Fruit fly (Drosophila melanogaster) whole organism: ENCODE results near the gene galla-2.
A peak's percentile ranks its signal among the peaks of the same experiment; 100 is the strongest.

Experiments used
- CG8478 ChIP-seq: fragments of >200 bp; optimal IDR thresholded peaks from 2 replicates; lab custom pipeline; 2018; ENCODE audit warnings: inconsistent platforms
- Dll ChIP-seq: fragments of >200 bp; optimal IDR thresholded peaks from 2 replicates; lab custom pipeline; 2017
- EcR ChIP-seq, 2 experiments: fragments of >200 bp; optimal IDR thresholded peaks; 2 replicates each; lab custom pipeline; 2017; ENCODE audit warnings: missing biosample characterization in 2 of 2, missing genetic modification characterization in 2 of 2, missing genetic modification reagents in 2 of 2
- pan ChIP-seq: fragments of >200 bp; optimal IDR thresholded peaks from 2 replicates; lab custom pipeline; 2017
- psq ChIP-seq: fragments of >200 bp; optimal IDR thresholded peaks from 2 replicates; lab custom pipeline; 2017
- usp ChIP-seq: fragments of >200 bp; optimal IDR thresholded peaks from 2 replicates; lab custom pipeline; 2017; ENCODE audit warnings: missing biosample characterization, missing genetic modification characterization, mixed read lengths

galla-2 gene

DNA sequence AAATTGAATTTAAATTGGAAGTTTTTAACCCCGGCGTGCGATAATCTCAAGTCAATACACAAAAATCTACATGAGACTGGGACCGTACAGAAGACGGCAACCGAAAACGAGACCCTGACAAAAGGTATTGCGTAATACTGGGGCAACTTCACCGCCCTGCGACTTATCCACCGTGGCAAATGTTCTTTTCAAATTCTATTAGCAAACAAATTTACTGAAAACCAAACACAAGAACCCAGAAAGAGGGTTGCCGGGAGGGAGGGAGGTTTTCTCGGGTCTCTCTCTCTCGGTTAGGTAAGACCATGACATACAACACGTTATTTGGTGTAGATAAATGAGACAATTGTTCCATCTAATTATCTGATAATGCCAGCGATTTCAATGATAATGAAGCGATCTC is 36.9 kb upstream of the galla-2 start:
- no peak for TF ChIP-seq CG8478 (lab: Kevin White, UChicago)
- TF ChIP-seq usp, result no peak
- TF ChIP-seq Dll, result no peak
- TF ChIP-seq psq, result no peak
- TF ChIP-seq EcR (GFP tag; optimal IDR thresholded peaks at IDR 0.05; lab: Kevin White, UChicago), result no peak
- no peak for TF ChIP-seq pan (lab: Kevin White, UChicago)

DNA sequence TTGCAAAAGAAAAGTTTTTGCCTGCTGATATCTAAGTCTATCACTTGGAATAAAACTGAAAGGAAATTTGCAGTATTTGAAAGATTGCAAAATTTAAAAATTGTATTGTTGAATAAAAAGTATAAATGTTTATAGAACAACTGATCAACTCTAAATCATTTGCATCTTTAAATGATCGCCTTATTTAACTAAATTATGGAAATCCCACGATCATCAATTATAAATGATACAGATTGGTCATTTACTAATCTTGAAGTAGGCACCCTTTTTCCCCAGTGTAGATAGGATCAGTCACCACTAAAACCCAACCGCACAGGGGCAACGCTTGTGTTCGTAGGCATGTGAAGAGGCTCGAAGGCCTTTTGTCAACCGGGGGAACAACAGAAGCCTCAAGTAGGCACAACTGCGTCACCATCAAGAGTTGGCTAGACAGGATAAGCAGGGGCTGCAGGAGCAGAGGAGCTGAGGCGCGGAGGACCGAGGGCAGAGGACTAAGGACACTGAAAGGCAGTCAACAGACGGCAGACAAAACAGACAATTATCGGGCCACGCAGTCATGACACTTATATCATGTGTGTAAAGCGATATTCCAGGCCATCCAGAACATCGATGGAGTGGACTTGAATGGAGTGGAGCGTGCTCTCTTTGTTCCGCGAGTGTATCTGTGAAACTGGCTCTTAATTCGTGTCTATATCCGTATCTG is 34.7 kb upstream of the galla-2 start:
- TF ChIP-seq usp, result no peak
- TF ChIP-seq pan (lab: Kevin White, UChicago), result peak; percentile 26
- TF ChIP-seq psq, result no peak

DNA sequence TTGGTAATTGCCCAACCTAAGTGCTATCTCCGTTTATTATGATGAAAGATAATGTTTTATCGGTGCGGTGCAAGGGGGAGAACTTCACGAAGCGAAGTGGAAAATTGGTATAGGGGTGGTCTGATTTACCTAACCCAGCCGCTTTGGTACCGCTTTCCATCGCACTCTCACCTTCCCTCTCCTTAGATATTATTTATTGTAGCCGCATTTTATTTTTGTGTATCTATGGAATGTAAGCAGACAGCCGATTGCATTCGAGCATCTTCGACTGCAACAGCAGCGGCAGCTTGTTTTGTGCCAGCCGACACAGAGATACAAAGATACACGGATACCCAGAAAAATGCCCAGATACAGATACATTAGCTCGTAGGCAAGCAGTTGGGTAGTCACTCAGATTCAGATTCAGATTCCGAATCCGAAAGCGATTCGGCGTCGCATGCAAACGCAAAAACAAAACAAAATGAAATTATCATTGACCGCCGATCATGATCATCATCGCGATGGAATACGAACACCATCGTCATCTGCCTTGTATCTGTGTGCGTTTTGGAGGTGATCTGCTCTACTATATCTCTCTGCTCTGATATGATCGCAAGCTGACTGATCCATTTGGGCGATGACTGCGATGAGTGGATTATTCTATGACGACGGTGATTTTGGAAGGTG is 33.8 kb upstream of the galla-2 start:
- TF ChIP-seq CG8478 (lab: Kevin White, UChicago), result no peak
- no peak for TF ChIP-seq pan (lab: Kevin White, UChicago)
- TF ChIP-seq EcR (GFP tag; optimal IDR thresholded peaks at IDR 0.05; lab: Kevin White, UChicago), result no peak
- no peak for TF ChIP-seq Dll

DNA sequence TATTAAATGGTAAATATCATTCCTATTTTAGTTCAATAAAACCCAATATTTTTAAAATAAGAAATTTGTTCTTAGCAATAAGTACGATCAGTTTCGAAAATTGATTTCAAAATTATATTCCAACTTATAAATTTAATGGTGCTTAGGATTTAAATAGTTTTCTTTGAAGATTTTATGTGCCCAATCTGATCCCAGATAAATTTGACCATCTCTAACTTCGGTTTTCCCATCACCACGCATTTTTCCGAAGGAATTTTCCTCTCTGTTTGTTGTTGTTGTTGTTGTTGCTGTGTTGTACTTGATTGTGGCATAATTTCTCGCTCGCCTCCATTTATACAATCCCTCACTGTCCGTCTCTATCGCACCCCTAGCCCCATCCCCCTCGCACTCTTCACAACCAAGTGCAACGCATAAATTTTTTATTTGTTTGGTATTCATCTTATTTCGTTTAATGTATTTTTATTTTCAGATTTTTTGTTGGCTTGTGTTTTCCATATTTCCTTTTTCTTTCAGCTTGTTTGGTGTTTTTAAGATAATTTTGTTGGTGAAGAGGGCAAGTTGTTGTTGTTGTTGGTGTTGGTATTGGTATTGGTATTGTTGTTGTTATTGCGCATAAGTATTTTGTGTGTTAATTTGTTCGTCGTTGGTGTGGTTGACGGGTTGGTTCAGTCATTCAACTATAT is 32.9 kb upstream of the galla-2 start:
- TF ChIP-seq Dll (no peak), psq (no peak), CG8478 (lab: Kevin White, UChicago) (no peak), usp (no peak), EcR (GFP tag; optimal IDR thresholded peaks at IDR 0.05; lab: Kevin White, UChicago) (no peak), pan (lab: Kevin White, UChicago) (no peak)

DNA sequence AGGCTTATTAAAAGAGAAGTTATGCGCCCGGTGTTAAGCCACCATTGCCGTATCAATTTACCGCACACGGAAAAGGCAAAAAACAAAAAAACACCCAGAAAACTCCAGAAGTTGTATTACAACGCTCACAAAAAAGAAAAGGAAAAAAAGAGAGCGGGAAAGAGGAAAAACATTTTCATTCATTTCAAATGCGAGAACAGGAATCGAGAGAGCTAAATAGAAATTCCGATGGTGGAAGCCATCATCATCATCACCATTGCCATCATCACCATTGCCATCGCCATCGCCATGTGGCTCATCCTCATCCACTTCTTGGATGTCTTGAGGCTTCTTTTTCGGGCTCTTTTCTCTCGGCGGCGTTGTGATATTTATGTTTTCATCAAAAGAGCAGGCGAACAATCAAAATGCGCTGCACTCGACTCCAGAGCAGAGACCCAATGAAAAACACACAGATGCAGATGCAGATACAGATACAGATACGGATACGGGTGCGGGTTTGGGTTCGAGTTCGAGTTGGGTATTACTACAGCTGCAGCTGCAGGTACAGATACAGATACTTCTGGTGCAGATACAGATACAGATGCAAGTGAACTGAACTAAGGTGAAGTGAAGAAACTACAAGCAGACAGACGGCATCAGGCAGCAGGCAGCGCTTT is 31.5 kb upstream of the galla-2 start:
- no peak for TF ChIP-seq psq
- TF ChIP-seq Dll, result no peak
- TF ChIP-seq CG8478 (lab: Kevin White, UChicago), result no peak
- peak in 1 of 2 experiments; percentile 63 for TF ChIP-seq EcR (GFP tag; optimal IDR thresholded peaks at IDR 0.05; lab: Kevin White, UChicago)
- TF ChIP-seq pan (lab: Kevin White, UChicago), result no peak

DNA sequence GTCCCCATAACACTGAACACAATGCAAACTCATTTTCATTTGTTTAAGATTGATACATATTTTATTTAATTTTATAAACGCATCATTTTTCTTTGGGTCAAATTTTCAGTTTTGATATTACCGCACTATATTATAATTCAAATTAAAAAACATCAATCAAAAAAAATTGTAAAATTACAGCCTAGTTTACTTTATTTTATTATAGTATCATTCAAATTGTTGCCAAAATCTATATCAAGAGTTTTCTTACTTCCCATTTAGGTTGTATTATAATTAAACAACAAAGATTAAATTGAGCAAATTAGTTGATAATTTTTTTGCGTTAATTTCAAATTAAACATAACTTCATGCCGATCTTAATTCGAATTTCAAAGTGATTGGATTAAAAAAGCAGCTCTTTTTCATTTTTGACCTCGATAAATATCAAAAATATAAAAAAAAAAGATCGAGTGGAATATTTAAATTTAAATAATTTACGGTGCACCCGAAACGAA is 30.8 kb upstream of the galla-2 start:
- TF ChIP-seq EcR (GFP tag; optimal IDR thresholded peaks at IDR 0.05; lab: Kevin White, UChicago) (no peak), CG8478 (lab: Kevin White, UChicago) (no peak), pan (lab: Kevin White, UChicago) (no peak), psq (no peak), usp (no peak), Dll (no peak)

DNA sequence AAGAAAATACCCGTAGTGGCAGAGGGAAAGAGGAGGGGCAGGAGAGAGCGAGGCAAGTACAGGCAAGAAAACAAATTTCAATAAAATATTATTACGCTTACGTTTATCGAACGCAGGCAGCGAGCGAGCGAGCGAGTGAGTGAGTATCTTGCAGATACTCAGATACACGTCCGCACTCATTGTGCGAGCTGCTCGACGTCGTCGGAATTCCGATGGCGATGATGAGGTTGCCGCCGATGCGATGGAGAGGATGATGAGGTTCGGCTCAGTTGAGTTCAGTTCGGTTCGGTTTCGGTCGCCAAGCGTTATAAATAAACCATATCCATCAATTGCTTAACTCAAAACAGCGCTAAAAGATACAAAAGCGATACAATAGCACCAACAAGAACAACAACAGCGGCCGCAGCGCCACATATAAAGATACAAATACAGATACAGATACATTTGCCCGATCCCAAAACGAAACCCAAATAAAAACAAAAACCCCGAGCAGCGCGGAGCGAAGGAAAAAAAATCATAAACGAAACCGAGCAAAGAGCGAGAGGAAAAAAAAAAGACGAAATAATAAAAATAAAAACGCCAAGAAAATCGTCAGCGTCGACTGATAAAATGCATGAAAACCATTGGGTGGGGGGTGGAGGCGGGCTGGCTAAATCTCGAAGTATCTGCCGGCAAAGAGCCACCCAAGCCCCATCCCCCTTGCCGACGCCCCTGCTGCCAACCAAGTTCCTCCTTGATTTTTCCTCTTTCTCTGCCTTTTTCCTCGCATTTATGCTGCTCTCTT is 30.2 kb upstream of the galla-2 start:
- no peak for TF ChIP-seq psq
- no peak for TF ChIP-seq CG8478 (lab: Kevin White, UChicago)
- TF ChIP-seq usp, result no peak
- TF ChIP-seq Dll, result no peak
- TF ChIP-seq EcR (GFP tag; optimal IDR thresholded peaks at IDR 0.05; lab: Kevin White, UChicago), result peak in 1 of 2 experiments; percentile 22
- no peak for TF ChIP-seq pan (lab: Kevin White, UChicago)

DNA sequence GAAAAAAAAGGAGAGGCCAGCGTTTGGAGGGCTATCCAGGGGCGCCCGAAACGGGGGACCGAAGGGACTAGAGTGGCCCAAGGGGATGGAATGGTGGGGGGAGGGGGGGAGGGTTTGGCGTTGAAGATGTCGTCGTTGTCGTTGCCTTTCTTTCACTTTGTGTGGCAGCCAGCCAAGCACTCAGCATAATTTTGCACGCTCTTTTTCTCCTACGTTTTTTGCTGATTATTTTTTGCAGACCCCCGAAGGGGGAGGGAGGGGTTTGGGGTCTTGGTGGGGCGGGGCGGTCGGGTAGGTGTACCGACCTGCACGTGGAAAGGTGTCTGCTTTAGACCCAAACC is 29.6 kb upstream of the galla-2 start:
- TF ChIP-seq Dll, result no peak
- peak in 1 of 2 experiments; percentile 19 for TF ChIP-seq EcR (GFP tag; optimal IDR thresholded peaks at IDR 0.05; lab: Kevin White, UChicago)

DNA sequence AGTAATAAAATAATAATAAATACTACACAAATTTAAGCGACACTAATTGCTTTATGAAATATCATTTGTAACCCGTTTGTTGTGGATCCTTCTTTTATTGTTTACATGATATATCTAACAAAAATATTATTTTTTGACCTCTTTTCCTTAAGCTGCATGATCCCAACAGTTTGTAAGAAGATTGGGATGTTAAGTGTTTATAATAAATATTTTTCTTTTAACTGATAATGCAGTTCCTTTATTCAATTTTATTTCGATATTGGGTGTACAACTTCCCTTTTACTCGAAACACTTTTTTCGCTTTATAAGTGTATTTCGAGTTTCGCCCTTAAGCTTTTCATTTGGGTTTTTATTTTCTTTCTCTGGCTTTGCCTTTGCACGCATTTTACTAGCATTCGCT is 29.1 kb upstream of the galla-2 start:
- TF ChIP-seq Dll, result no peak
- no peak for TF ChIP-seq pan (lab: Kevin White, UChicago)
- TF ChIP-seq psq, result no peak
- no peak for TF ChIP-seq usp
- TF ChIP-seq CG8478 (lab: Kevin White, UChicago), result no peak

DNA sequence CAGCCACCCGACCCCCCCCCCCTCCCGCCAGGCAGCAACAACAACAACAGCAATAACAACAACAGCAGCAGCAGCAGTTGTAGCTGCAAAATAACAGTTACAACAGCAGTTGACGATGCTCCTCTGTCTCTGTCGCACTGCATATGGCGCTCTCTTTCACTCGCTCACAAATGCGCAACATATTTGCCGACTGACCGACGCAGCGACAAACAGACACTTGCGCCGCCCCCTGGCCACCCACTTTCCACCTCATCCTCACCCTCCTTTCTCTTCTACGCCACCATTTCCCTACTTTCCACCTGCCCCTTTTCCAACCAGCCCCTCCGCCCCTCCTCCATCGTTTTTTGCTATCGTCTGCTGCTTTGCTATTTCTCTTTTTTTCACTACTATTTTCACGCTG is 28.7 kb upstream of the galla-2 start:
- TF ChIP-seq CG8478 (lab: Kevin White, UChicago) (no peak), usp (no peak), Dll (no peak), EcR (GFP tag; optimal IDR thresholded peaks at IDR 0.05; lab: Kevin White, UChicago) (no peak), psq (no peak), pan (lab: Kevin White, UChicago) (no peak)

DNA sequence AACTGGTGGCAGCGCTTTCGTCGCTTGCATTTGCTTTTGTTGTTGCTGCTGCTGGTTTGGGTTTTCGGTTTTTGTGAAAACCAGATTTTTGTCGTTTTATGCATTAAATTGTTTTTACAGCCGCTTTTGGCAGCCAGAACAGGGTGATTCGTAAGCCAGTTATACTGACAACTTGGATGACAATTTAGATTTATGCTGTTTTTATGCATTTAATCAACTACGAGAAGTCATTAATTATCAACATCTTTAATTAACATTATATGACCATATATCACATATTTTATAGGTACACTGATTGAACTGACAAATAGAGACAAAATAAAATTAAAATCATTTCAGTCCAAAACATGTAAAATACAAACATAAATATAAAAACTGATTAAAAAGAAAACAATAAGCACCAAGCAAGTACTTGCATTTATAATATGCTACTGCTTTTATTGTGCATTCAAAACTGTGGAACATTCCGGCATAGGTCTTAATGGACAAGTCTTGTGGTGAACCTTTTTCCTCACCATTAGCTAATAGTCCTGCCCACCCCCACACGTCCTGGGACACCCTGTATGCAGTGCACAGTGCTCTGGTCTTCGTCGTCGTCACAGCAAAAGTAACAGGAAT is 27.8 kb upstream of the galla-2 start:
- TF ChIP-seq psq, result no peak
- no peak for TF ChIP-seq EcR (GFP tag; optimal IDR thresholded peaks at IDR 0.05; lab: Kevin White, UChicago)
- TF ChIP-seq usp, result no peak
- TF ChIP-seq Dll, result no peak
- TF ChIP-seq pan (lab: Kevin White, UChicago), result no peak
- TF ChIP-seq CG8478 (lab: Kevin White, UChicago), result no peak
